Fruit fly (Drosophila melanogaster) whole organism, prepupa: ENCODE data around the gene CG9095.
A peak's percentile ranks its signal among the peaks of the same experiment; 100 is the strongest.

Experiments
- CG8119 ChIP-seq: fragments of 200-800 bp; sonication (Bioruptor generic); IDR thresholded peaks from 3 replicates; pipeline ENCODE4 v1.3.6; 2022; ENCODE audit warnings: missing biosample characterization, missing genetic modification characterization
- Ets96B ChIP-seq: fragments of 200-800 bp; optimal IDR thresholded peaks from 2 replicates; lab custom pipeline; 2019; ENCODE audit warnings: missing biosample characterization, mild to moderate bottlenecking, missing genetic modification characterization, moderate library complexity

- TF ChIP-seq CG8119 (GFP tag; lab: Robert Waterston, UW) (peak; percentile 56), Ets96B (no peak)
Observed at dm6 chrX:15120116-15120515, 42.9 kb downstream of the CG9095 start.
